Worm (Caenorhabditis elegans) whole organism, L1 larva: ENCODE results near the gene abu-1.

Experiments used
- F16B12.6 ChIP-seq: fragments of 150-350 bp; optimal IDR thresholded peaks from 2 replicates; lab custom pipeline; 2014; ENCODE audit warnings: missing biosample characterization, missing genetic modification characterization
- Y116A8C.19 ChIP-seq: sonication (generic microtip); optimal IDR thresholded peaks from 2 replicates; lab custom pipeline; 2016; ENCODE audit warnings: missing compliant biosample characterization, missing genetic modification characterization, borderline replicate concordance
- aly-2 ChIP-seq: fragments of 150-350 bp; optimal IDR thresholded peaks from 2 replicates; lab custom pipeline; 2014; ENCODE audit warnings: missing biosample characterization, missing genetic modification characterization
- ceh-63 ChIP-seq: fragments of 200-800 bp; sonication (Bioruptor generic); optimal IDR thresholded peaks from 2 replicates; lab custom pipeline; 2018; ENCODE audit warnings: mild to moderate bottlenecking, missing genetic modification characterization, missing compliant biosample characterization
- ceh-90 ChIP-seq: sonication (generic microtip); optimal IDR thresholded peaks from 2 replicates; lab custom pipeline; 2016; ENCODE audit warnings: missing genetic modification characterization, missing compliant biosample characterization
- ces-1 ChIP-seq: fragments of 150-350 bp; optimal IDR thresholded peaks from 2 replicates; lab custom pipeline; 2014; ENCODE audit warnings: missing biosample characterization, missing genetic modification reagents, missing genetic modification characterization
- dsc-1 ChIP-seq: sonication (generic microtip); optimal IDR thresholded peaks from 2 replicates; lab custom pipeline; 2016; ENCODE audit warnings: mild to moderate bottlenecking, missing genetic modification characterization, missing compliant biosample characterization
- efl-1 ChIP-seq, 4 experiments: fragments of 150-350 bp; optimal IDR thresholded peaks in 3 of 4; peaks in 1 of 4; 1 replicate in 1 of 4; 2 replicates in 3 of 4; lab custom pipeline; 2014; ENCODE audit warnings: missing biosample characterization in 2 of 4, missing genetic modification characterization in 2 of 4, missing genetic modification reagents in 2 of 4
- efl-3 ChIP-seq: fragments of 200-800 bp; sonication (Bioruptor generic); optimal IDR thresholded peaks from 2 replicates; lab custom pipeline; 2018; ENCODE audit warnings: mild to moderate bottlenecking, missing genetic modification characterization, missing compliant biosample characterization
- egl-13 ChIP-seq: sonication (generic microtip); optimal IDR thresholded peaks from 2 replicates; lab custom pipeline; 2016; ENCODE audit warnings: missing genotype, missing genetic modification reagents, missing genetic modification characterization, missing compliant biosample characterization
- egl-27 ChIP-seq, 2 experiments: fragments of 150-350 bp in 1 of 2; sonication (generic microtip); optimal IDR thresholded peaks; 3 replicates each; lab custom pipeline; 2017 to 2018; ENCODE audit warnings: missing biosample characterization in 2 of 2, missing genetic modification characterization in 2 of 2, missing genetic modification reagents in 2 of 2
- elt-2 ChIP-seq: sonication (generic microtip); optimal IDR thresholded peaks from 2 replicates; lab custom pipeline; 2016; ENCODE audit warnings: missing genetic modification characterization, mild to moderate bottlenecking, inconsistent platforms, missing compliant biosample characterization, missing genetic modification reagents
- elt-3 ChIP-seq, 6 experiments: fragments of 150-350 bp in 1 of 6; sonication (generic microtip); optimal IDR thresholded peaks; 2 replicates each; lab custom pipeline; 2017 to 2018; ENCODE audit warnings: missing biosample characterization in 6 of 6, missing genetic modification characterization in 6 of 6, inconsistent platforms in 1 of 6
- ets-5 ChIP-seq: fragments of 200-800 bp; sonication (Bioruptor generic); IDR thresholded peaks from 2 replicates; pipeline ENCODE4 v1.3.6; 2022; ENCODE audit warnings: missing genetic modification characterization, missing compliant biosample characterization
- grh-1 ChIP-seq: fragments of 200-800 bp; sonication (Bioruptor generic); IDR thresholded peaks from 2 replicates; pipeline ENCODE4 v1.3.6; 2022; ENCODE audit warnings: missing genetic modification reagents, missing genetic modification characterization, missing compliant biosample characterization
- hlh-4 ChIP-seq: sonication (generic microtip); optimal IDR thresholded peaks from 2 replicates; lab custom pipeline; 2016; ENCODE audit warnings: mild to moderate bottlenecking, missing genetic modification characterization, missing compliant biosample characterization
- hpl-2 ChIP-seq: fragments of 150-350 bp; optimal IDR thresholded peaks from 2 replicates; lab custom pipeline; 2014; ENCODE audit warnings: missing biosample characterization, missing genetic modification reagents, missing genetic modification characterization
- lin-15B ChIP-seq: fragments of 150-350 bp; sonication (generic microtip); optimal IDR thresholded peaks from 3 replicates; lab custom pipeline; 2014; ENCODE audit warnings: missing biosample characterization, missing genetic modification characterization
- lin-35 ChIP-seq, 2 experiments: fragments of 150-350 bp; optimal IDR thresholded peaks; 2 replicates each; lab custom pipeline; 2014; ENCODE audit warnings: missing biosample characterization in 2 of 2, missing genetic modification characterization in 2 of 2, missing genetic modification reagents in 2 of 2
- lin-39 ChIP-seq: fragments of 150-350 bp; optimal IDR thresholded peaks from 2 replicates; lab custom pipeline; 2014; ENCODE audit warnings: missing biosample characterization, missing genetic modification reagents, missing genetic modification characterization
- lsy-2 ChIP-seq, 2 experiments: fragments of 150-350 bp; optimal IDR thresholded peaks; 2 replicates each; lab custom pipeline; 2014; ENCODE audit warnings: missing biosample characterization in 2 of 2, missing genetic modification characterization in 2 of 2
- mab-9 ChIP-seq: fragments of 200-800 bp; sonication (Bioruptor generic); IDR thresholded peaks from 2 replicates; pipeline ENCODE4 v1.3.6; 2022; ENCODE audit warnings: missing genetic modification reagents, missing genetic modification characterization, missing compliant biosample characterization
- mdl-1 ChIP-seq, 2 experiments: fragments of 150-350 bp; optimal IDR thresholded peaks; 2 replicates each; lab custom pipeline; 2014 to 2017; ENCODE audit warnings: missing biosample characterization in 2 of 2, missing genetic modification characterization in 2 of 2, inconsistent platforms in 1 of 2
- nhr-19 ChIP-seq: fragments of 200-800 bp; sonication (Bioruptor generic); conservative IDR thresholded peaks from 2 replicates; pipeline ENCODE4 v1.3.6; 2022; ENCODE audit warnings: missing genetic modification characterization, missing compliant biosample characterization
- nhr-47 ChIP-seq: sonication (generic microtip); optimal IDR thresholded peaks from 2 replicates; lab custom pipeline; 2016; ENCODE audit warnings: mild to moderate bottlenecking, missing genetic modification characterization, moderate library complexity, missing compliant biosample characterization
- nhr-76 ChIP-seq: sonication (generic microtip); optimal IDR thresholded peaks from 2 replicates; lab custom pipeline; 2017; ENCODE audit warnings: missing biosample characterization, missing genetic modification characterization
- nhr-84 ChIP-seq: sonication (generic microtip); optimal IDR thresholded peaks from 2 replicates; lab custom pipeline; 2017; ENCODE audit warnings: missing biosample characterization, missing genetic modification characterization
- pag-3 ChIP-seq: sonication (generic microtip); optimal IDR thresholded peaks from 2 replicates; lab custom pipeline; 2017; ENCODE audit warnings: missing genetic modification characterization, mild to moderate bottlenecking, missing compliant biosample characterization, antibody characterized with exemption, borderline replicate concordance; ENCODE audit not compliant: insufficient read depth
- pax-3 ChIP-seq: fragments of 200-800 bp; sonication (Bioruptor generic); optimal IDR thresholded peaks from 2 replicates; lab custom pipeline; 2018; ENCODE audit warnings: mild to moderate bottlenecking, missing genetic modification characterization, moderate library complexity, missing compliant biosample characterization
- pqm-1 ChIP-seq: sonication (generic microtip); optimal IDR thresholded peaks from 3 replicates; lab custom pipeline; 2017; ENCODE audit warnings: missing biosample characterization, missing genetic modification characterization
- rnt-1 ChIP-seq: sonication (generic microtip); optimal IDR thresholded peaks from 2 replicates; lab custom pipeline; 2016; ENCODE audit warnings: mild to moderate bottlenecking, missing genetic modification characterization, moderate library complexity, missing compliant biosample characterization
- sox-4 ChIP-seq: sonication (generic microtip); optimal IDR thresholded peaks from 2 replicates; lab custom pipeline; 2016; ENCODE audit warnings: missing genetic modification characterization, missing compliant biosample characterization
- sup-37 ChIP-seq: fragments of 200-800 bp; sonication (Bioruptor generic); optimal IDR thresholded peaks from 2 replicates; lab custom pipeline; 2018; ENCODE audit warnings: mild to moderate bottlenecking, missing genetic modification characterization, missing compliant biosample characterization
- swsn-7 ChIP-seq: sonication (generic microtip); optimal IDR thresholded peaks from 2 replicates; lab custom pipeline; 2016; ENCODE audit warnings: missing genetic modification characterization, missing compliant biosample characterization
- unc-62 ChIP-seq: fragments of 150-350 bp; optimal IDR thresholded peaks from 2 replicates; lab custom pipeline; 2014; ENCODE audit warnings: missing biosample characterization, missing genetic modification reagents, missing genetic modification characterization
- unc-86 ChIP-seq: sonication (generic microtip); optimal IDR thresholded peaks from 2 replicates; lab custom pipeline; 2016; ENCODE audit warnings: missing genetic modification characterization, missing compliant biosample characterization
- unc-98 ChIP-seq: fragments of 200-800 bp; sonication (Bioruptor generic); IDR thresholded peaks from 2 replicates; pipeline ENCODE4 v1.3.6; 2022; ENCODE audit warnings: missing genetic modification characterization, missing compliant biosample characterization
- zag-1 ChIP-seq: fragments of 150-350 bp; optimal IDR thresholded peaks from 2 replicates; lab custom pipeline; 2014; ENCODE audit warnings: missing biosample characterization, missing genetic modification characterization
- ztf-11 ChIP-seq, 2 experiments: sonication (generic microtip); optimal IDR thresholded peaks; 2 replicates each; lab custom pipeline; 2016 to 2017; ENCODE audit warnings: missing genetic modification characterization in 2 of 2, missing biosample characterization in 1 of 2, missing compliant biosample characterization in 1 of 2
- ztf-4 ChIP-seq: fragments of 150-350 bp; optimal IDR thresholded peaks from 2 replicates; lab custom pipeline; 2014; ENCODE audit warnings: missing biosample characterization, missing genetic modification characterization

The abu-1 gene

ce11 chrV:10361830-10362397, 19.7 kb downstream of the abu-1 start, which contains the start of gene cash-1 (continued):
- TF ChIP-seq unc-98 (GFP tag; lab: Robert Waterston, UW) = no peak
- TF ChIP-seq lsy-2 (tag; optimal IDR thresholded peaks at IDR 0.05; lab: Kevin White, UChicago) = peak; percentile 56 to 86
- TF ChIP-seq nhr-76 (tag; lab: Kevin White, UChicago) = no peak
- no peak for TF ChIP-seq sox-4 (tag; lab: Kevin White, UChicago)
- TF ChIP-seq lin-39 (tag; lab: Kevin White, UChicago) = no peak
- TF ChIP-seq nhr-19 (GFP tag; lab: Robert Waterston, UW) = peak; percentile 58
- TF ChIP-seq sup-37 (GFP tag; lab: Kevin White, UChicago) = no peak
- peak; percentile 68 for TF ChIP-seq rnt-1 (tag; lab: Kevin White, UChicago)
- TF ChIP-seq unc-86 (tag; lab: Kevin White, UChicago) = no peak
- no peak for TF ChIP-seq zag-1 (tag; lab: Kevin White, UChicago)
- peak; percentile 43 for TF ChIP-seq elt-2 (tag; lab: Kevin White, UChicago)
- TF ChIP-seq mdl-1 (tag; optimal IDR thresholded peaks at IDR 0.05; lab: Kevin White, UChicago) = peak in 1 of 2 experiments; percentile 82
- TF ChIP-seq egl-27 (tag; optimal IDR thresholded peaks at IDR 0.05; lab: Kevin White, UChicago) = no peak
- no peak for TF ChIP-seq unc-62 (GFP tag; lab: Kevin White, UChicago)
- TF ChIP-seq elt-3 (tag; optimal IDR thresholded peaks at IDR 0.05; lab: Kevin White, UChicago) = peak in 1 of 6 experiments; percentile 45
- peak; percentile 72 to 84 for TF ChIP-seq efl-1 (optimal IDR thresholded peaks at IDR 0.05; lab: Kevin White, UChicago)
- peak; percentile 87 to 98 for TF ChIP-seq efl-1 (GFP tag; optimal IDR thresholded peaks at IDR 0.05 in 1 of 2; lab: Kevin White, UChicago)
- TF ChIP-seq dsc-1 (tag; lab: Kevin White, UChicago) = peak; percentile 12
- no peak for TF ChIP-seq mab-9
- peak; percentile 85 for TF ChIP-seq lin-15B (tag; lab: Kevin White, UChicago)
- no peak for TF ChIP-seq aly-2 (tag; lab: Kevin White, UChicago)
- TF ChIP-seq egl-13 (tag; lab: Kevin White, UChicago) = peak; percentile 22
- peak; percentile 10 for TF ChIP-seq F16B12.6 (tag; lab: Kevin White, UChicago)
- TF ChIP-seq ces-1 = no peak
- no peak for TF ChIP-seq hlh-4 (tag; lab: Kevin White, UChicago)
- peak; percentile 61 for TF ChIP-seq swsn-7 (tag; lab: Kevin White, UChicago)
- TF ChIP-seq ceh-90 (tag; lab: Kevin White, UChicago) = no peak
- TF ChIP-seq lin-35 (GFP tag; optimal IDR thresholded peaks at IDR 0.05; lab: Kevin White, UChicago) = peak; percentile 88 to 95
- no peak for TF ChIP-seq efl-3
- no peak for TF ChIP-seq ztf-4 (tag; lab: Kevin White, UChicago)
- TF ChIP-seq pag-3 (tag; lab: Kevin White, UChicago) = no peak
- no peak for TF ChIP-seq Y116A8C.19 (tag; lab: Kevin White, UChicago)
- peak; percentile 14 for TF ChIP-seq hpl-2
- TF ChIP-seq nhr-84 (tag; lab: Kevin White, UChicago) = no peak
- no peak for TF ChIP-seq ceh-63 (GFP tag; lab: Kevin White, UChicago)
- TF ChIP-seq pqm-1 (tag; lab: Kevin White, UChicago) = no peak
- TF ChIP-seq grh-1 = no peak
- no peak for TF ChIP-seq ztf-11 (tag; optimal IDR thresholded peaks at IDR 0.05; lab: Kevin White, UChicago)
- TF ChIP-seq ets-5 (GFP tag; lab: Robert Waterston, UW) = no peak

- TF ChIP-seq pax-3 (tag; lab: Kevin White, UChicago) (no peak), nhr-47 (tag; lab: Kevin White, UChicago) (no peak)
These were observed 21.4 kb downstream of the abu-1 start for ce11 chrV:10360186-10360585.
